Worm (Caenorhabditis elegans) whole organism, young adult: ENCODE data around the gene max-2.
A peak's percentile ranks its signal among the peaks of the same experiment; 100 is the strongest.

ENCODE experiments used
- F22D6.2 ChIP-seq: sonication (generic microtip); optimal IDR thresholded peaks from 2 replicates; lab custom pipeline; 2016; ENCODE audit warnings: mild to moderate bottlenecking, missing genetic modification characterization, missing compliant biosample characterization
- F39B2.1 ChIP-seq: fragments of 200-800 bp; sonication (Bioruptor generic); IDR thresholded peaks from 2 replicates; pipeline ENCODE4 v1.3.6; 2022; ENCODE audit warnings: missing genetic modification reagents, missing genetic modification characterization, missing compliant biosample characterization
- T07F8.4 ChIP-seq: sonication (generic microtip); optimal IDR thresholded peaks from 2 replicates; lab custom pipeline; 2016; ENCODE audit warnings: mild to moderate bottlenecking, missing genetic modification characterization, moderate library complexity, missing compliant biosample characterization
- T26A5.8 ChIP-seq: sonication (generic microtip); optimal IDR thresholded peaks from 2 replicates; lab custom pipeline; 2016; ENCODE audit warnings: missing genetic modification characterization, missing compliant biosample characterization
- Y79H2A.3 ChIP-seq: fragments of 200-800 bp; sonication (Bioruptor generic); conservative IDR thresholded peaks from 2 replicates; pipeline ENCODE4 v1.3.6; 2022; ENCODE audit warnings: missing genetic modification reagents, missing genetic modification characterization, missing compliant biosample characterization
- ama-1 ChIP-seq, 3 experiments: fragments of 150-350 bp in 1 of 3; sonication (generic microtip) in 2 of 3; optimal IDR thresholded peaks; 2 replicates each; lab custom pipeline; 2014 to 2018; ENCODE audit warnings: missing biosample characterization in 2 of 3, missing genetic modification characterization in 2 of 3, missing genetic modification reagents in 2 of 3
- atf-7 ChIP-seq: sonication (generic microtip); optimal IDR thresholded peaks from 2 replicates; lab custom pipeline; 2017; ENCODE audit warnings: mild to moderate bottlenecking, missing genetic modification characterization, missing compliant biosample characterization
- attf-3 ChIP-seq: fragments of 200-800 bp; sonication (Bioruptor generic); conservative IDR thresholded peaks from 2 replicates; pipeline ENCODE4 v1.3.6; 2022; ENCODE audit warnings: missing genetic modification reagents, missing genetic modification characterization, missing compliant biosample characterization
- bed-2 ChIP-seq: fragments of 200-800 bp; sonication (Bioruptor generic); IDR thresholded peaks from 2 replicates; pipeline ENCODE4 v1.3.6; 2022; ENCODE audit warnings: missing genetic modification reagents, missing genetic modification characterization, missing compliant biosample characterization
- ceh-100 ChIP-seq: fragments of 200-800 bp; sonication (Bioruptor generic); IDR thresholded peaks from 2 replicates; pipeline ENCODE4 v1.3.6; 2022; ENCODE audit warnings: missing genetic modification reagents, missing genetic modification characterization, missing compliant biosample characterization
- ceh-40 ChIP-seq: fragments of 200-800 bp; sonication (Bioruptor generic); IDR thresholded peaks from 2 replicates; pipeline ENCODE4 v1.3.6; 2022; ENCODE audit warnings: missing genetic modification characterization, missing compliant biosample characterization
- ceh-58 ChIP-seq: fragments of 200-800 bp; sonication (Bioruptor generic); IDR thresholded peaks from 2 replicates; pipeline ENCODE4 v1.3.6; 2022; ENCODE audit warnings: missing genetic modification characterization, missing compliant biosample characterization
- chd-7 ChIP-seq: sonication (generic microtip); optimal IDR thresholded peaks from 2 replicates; lab custom pipeline; 2016; ENCODE audit warnings: mild to moderate bottlenecking, missing genetic modification characterization, moderate library complexity, missing compliant biosample characterization
- dpff-1 ChIP-seq: sonication (generic microtip); optimal IDR thresholded peaks from 2 replicates; lab custom pipeline; 2017; ENCODE audit warnings: mild to moderate bottlenecking, missing genetic modification characterization, missing compliant biosample characterization
- dpl-1 ChIP-seq: fragments of 150-350 bp; optimal IDR thresholded peaks from 2 replicates; lab custom pipeline; 2014; ENCODE audit warnings: missing biosample characterization, missing genetic modification reagents, missing genetic modification characterization
- efl-1 ChIP-seq: fragments of 150-350 bp; optimal IDR thresholded peaks from 2 replicates; lab custom pipeline; 2014; ENCODE audit warnings: missing biosample characterization, missing genetic modification reagents, missing genetic modification characterization
- egl-44 ChIP-seq: fragments of 200-800 bp; sonication (Bioruptor generic); IDR thresholded peaks from 2 replicates; pipeline ENCODE4 v1.3.6; 2022; ENCODE audit warnings: missing genetic modification reagents, missing genetic modification characterization, missing compliant biosample characterization
- ets-4 ChIP-seq: fragments of 200-800 bp; sonication (Bioruptor generic); optimal IDR thresholded peaks from 2 replicates; lab custom pipeline; 2018; ENCODE audit warnings: mild to moderate bottlenecking, missing genetic modification characterization, missing compliant biosample characterization
- fkh-3 ChIP-seq: sonication (generic microtip); optimal IDR thresholded peaks from 2 replicates; lab custom pipeline; 2016; ENCODE audit warnings: mild to moderate bottlenecking, missing genetic modification characterization, missing compliant biosample characterization
- hmg-20 ChIP-seq: fragments of 200-800 bp; sonication (Bioruptor generic); IDR thresholded peaks from 2 replicates; pipeline ENCODE4 v1.3.6; 2022; ENCODE audit warnings: missing genetic modification reagents, missing genetic modification characterization, missing compliant biosample characterization
- lin-40 ChIP-seq: sonication (generic microtip); optimal IDR thresholded peaks from 2 replicates; lab custom pipeline; 2016; ENCODE audit warnings: missing genetic modification characterization, mild to moderate bottlenecking, missing compliant biosample characterization, missing genotype, missing genetic modification reagents
- lir-1 ChIP-seq: fragments of 200-800 bp; sonication (Bioruptor generic); conservative IDR thresholded peaks from 2 replicates; pipeline ENCODE4 v1.3.6; 2022; ENCODE audit warnings: missing genetic modification reagents, missing genetic modification characterization, missing compliant biosample characterization
- madf-10 ChIP-seq: sonication (generic microtip); optimal IDR thresholded peaks from 2 replicates; lab custom pipeline; 2016; ENCODE audit warnings: mild to moderate bottlenecking, missing genetic modification characterization, missing compliant biosample characterization
- mel-28 ChIP-seq: sonication (generic microtip); optimal IDR thresholded peaks from 2 replicates; lab custom pipeline; 2016; ENCODE audit warnings: borderline replicate concordance, mild to moderate bottlenecking, missing genetic modification characterization, missing compliant biosample characterization
- nfya-2 ChIP-seq: fragments of 200-800 bp; sonication (Bioruptor generic); IDR thresholded peaks from 2 replicates; pipeline ENCODE4 v1.3.6; 2022; ENCODE audit warnings: missing genetic modification reagents, missing genetic modification characterization, missing compliant biosample characterization
- nhr-80 ChIP-seq: sonication (generic microtip); optimal IDR thresholded peaks from 2 replicates; lab custom pipeline; 2016; ENCODE audit warnings: missing genetic modification characterization, missing compliant biosample characterization
- nhr-90 ChIP-seq: sonication (generic microtip); optimal IDR thresholded peaks from 2 replicates; lab custom pipeline; 2016; ENCODE audit warnings: missing genotype, mild to moderate bottlenecking, missing genetic modification characterization, missing compliant biosample characterization
- pbrm-1 ChIP-seq: fragments of 200-800 bp; sonication (Bioruptor generic); IDR thresholded peaks from 2 replicates; pipeline ENCODE4 v1.3.6; 2022; ENCODE audit warnings: missing genetic modification reagents, missing genetic modification characterization, missing compliant biosample characterization
- pha-4 ChIP-seq: fragments of 150-350 bp; sonication (generic microtip); optimal IDR thresholded peaks from 2 replicates; lab custom pipeline; 2014; ENCODE audit warnings: missing biosample characterization, missing genetic modification reagents, missing genetic modification characterization
- rpc-1 ChIP-seq, 2 experiments: fragments of 150-350 bp in 1 of 2; sonication (generic microtip) in 1 of 2; optimal IDR thresholded peaks; 2 replicates each; lab custom pipeline; 2014 to 2018; ENCODE audit warnings: missing biosample characterization in 1 of 2, missing genetic modification characterization in 1 of 2, missing genetic modification reagents in 1 of 2, missing genotype in 1 of 2
- sea-2 ChIP-seq: fragments of 200-800 bp; sonication (Bioruptor generic); IDR thresholded peaks from 2 replicates; pipeline ENCODE4 v1.3.6; 2022; ENCODE audit warnings: missing genetic modification characterization, missing compliant biosample characterization
- snpc-1.1 ChIP-seq: sonication (generic microtip); optimal IDR thresholded peaks from 2 replicates; lab custom pipeline; 2017; ENCODE audit warnings: missing genetic modification characterization, mild to moderate bottlenecking, missing compliant biosample characterization, antibody characterized with exemption, moderate library complexity, missing genotype, missing genetic modification reagents; ENCODE audit not compliant: insufficient read depth
- snpc-3.4 ChIP-seq: sonication (generic microtip); optimal IDR thresholded peaks from 2 replicates; lab custom pipeline; 2017; ENCODE audit warnings: missing genetic modification characterization, mild to moderate bottlenecking, missing compliant biosample characterization, antibody characterized with exemption, moderate library complexity, missing genotype, missing genetic modification reagents
- snpc-4 ChIP-seq, 5 experiments: fragments of 150-350 bp in 1 of 5; sonication (generic microtip) in 4 of 5; optimal IDR thresholded peaks; 2 replicates each; lab custom pipeline; 2014 to 2018; ENCODE audit warnings: missing genetic modification characterization in 5 of 5, missing biosample characterization in 3 of 5, antibody characterized with exemption in 2 of 5, mild to moderate bottlenecking in 2 of 5, missing compliant biosample characterization in 2 of 5, missing genotype in 2 of 5, moderate library complexity in 2 of 5, missing genetic modification reagents in 1 of 5
- unc-130 ChIP-seq: sonication (generic microtip); optimal IDR thresholded peaks from 2 replicates; lab custom pipeline; 2016; ENCODE audit warnings: missing genetic modification reagents, missing genetic modification characterization, missing compliant biosample characterization
- zfh-2 ChIP-seq: fragments of 200-800 bp; sonication (Bioruptor generic); conservative IDR thresholded peaks from 2 replicates; pipeline ENCODE4 v1.3.6; 2022; ENCODE audit warnings: missing genetic modification reagents, missing genetic modification characterization, missing compliant biosample characterization
- ztf-18 ChIP-seq: sonication (generic microtip); optimal IDR thresholded peaks from 2 replicates; lab custom pipeline; 2016; ENCODE audit warnings: missing genotype, mild to moderate bottlenecking, missing genetic modification characterization, missing compliant biosample characterization
- ztf-3 ChIP-seq: fragments of 200-800 bp; sonication (Bioruptor generic); optimal IDR thresholded peaks from 2 replicates; lab custom pipeline; 2018; ENCODE audit warnings: mild to moderate bottlenecking, missing genetic modification characterization, missing compliant biosample characterization

The max-2 gene

ce11 chrII:12978658-12979057, 47.0 kb downstream of the max-2 start:
- TF ChIP-seq lin-40 (no peak), unc-130 (no peak), Y79H2A.3 (GFP tag; lab: Robert Waterston, UW) (no peak), T07F8.4 (tag; lab: Kevin White, UChicago) (no peak), nhr-80 (no peak), nhr-90 (tag; lab: Kevin White, UChicago) (no peak), rpc-1 (optimal IDR thresholded peaks at IDR 0.05; lab: Kevin White, UChicago) (no peak), rpc-1 (tag; optimal IDR thresholded peaks at IDR 0.05; lab: Kevin White, UChicago) (no peak), F39B2.1 (GFP tag; lab: Robert Waterston, UW) (no peak), hmg-20 (GFP tag; lab: Robert Waterston, UW) (no peak), lir-1 (GFP tag; lab: Robert Waterston, UW) (no peak), dpl-1 (GFP tag; lab: Kevin White, UChicago) (no peak), ceh-58 (GFP tag; lab: Robert Waterston, UW) (no peak), ceh-40 (GFP tag; lab: Robert Waterston, UW) (no peak), snpc-1.1 (no peak), dpff-1 (no peak), pbrm-1 (GFP tag; lab: Robert Waterston, UW) (no peak), sea-2 (no peak), chd-7 (no peak), F22D6.2 (no peak), nfya-2 (no peak)

ce11 chrII:12969622-12970021, 56.0 kb downstream of the max-2 start, which contains the start of gene Y38F1A.4:
Y38F1A.4 (minus strand) TSS chrII:12969722.
- TF ChIP-seq attf-3 (GFP tag; lab: Robert Waterston, UW): no peak
- no peak for TF ChIP-seq atf-7
- TF ChIP-seq ztf-18: no peak
- no peak for TF ChIP-seq snpc-3.4 (tag; lab: Kevin White, UChicago)
- TF ChIP-seq mel-28: no peak
- TF ChIP-seq egl-44 (GFP tag; lab: Robert Waterston, UW): no peak
- TF ChIP-seq zfh-2 (GFP tag; lab: Robert Waterston, UW): no peak
- TF ChIP-seq pha-4 (tag; lab: Kevin White, UChicago): no peak
- TF ChIP-seq fkh-3 (tag; lab: Kevin White, UChicago): no peak
- no peak for TF ChIP-seq bed-2 (GFP tag; lab: Robert Waterston, UW)
- TF ChIP-seq ceh-100 (GFP tag; lab: Robert Waterston, UW): no peak
- no peak for TF ChIP-seq ztf-3 (GFP tag; lab: Kevin White, UChicago)
- no peak for TF ChIP-seq ama-1 (optimal IDR thresholded peaks at IDR 0.05; lab: Kevin White, UChicago)
- TF ChIP-seq ama-1 (GFP tag; optimal IDR thresholded peaks at IDR 0.05; lab: Kevin White, UChicago): no peak
- TF ChIP-seq hmg-20 (GFP tag; lab: Robert Waterston, UW): no peak

- TF ChIP-seq T26A5.8 (tag; lab: Kevin White, UChicago): no peak
- no peak for TF ChIP-seq snpc-4 (GFP tag; optimal IDR thresholded peaks at IDR 0.05; lab: Kevin White, UChicago)
- TF ChIP-seq snpc-4 (tag; optimal IDR thresholded peaks at IDR 0.05; lab: Kevin White, UChicago): peak in 3 of 4 experiments; percentile 63 to 77 (median 72)
- 0 out of 2 replicates have a peak, but pooled peaks have one; percentile 16 for TF ChIP-seq attf-3 (GFP tag; lab: Robert Waterston, UW)
- peak; percentile 40; the same call in 1 of the 2 replicates for TF ChIP-seq zfh-2 (GFP tag; lab: Robert Waterston, UW)
- no peak for TF ChIP-seq ets-4
- no peak for TF ChIP-seq efl-1
- no peak for TF ChIP-seq madf-10 (tag; lab: Kevin White, UChicago)
Measured at ce11 chrII:12968448-12968969, 57.1 kb downstream of the max-2 start.
